Worm (Caenorhabditis elegans) whole organism, mixed stage, embryonic: ENCODE measurements around the gene C29E4.12.

Source experiments
- blmp-1 ChIP-seq: fragments of 150-350 bp; optimal IDR thresholded peaks from 2 replicates; lab custom pipeline; 2014; ENCODE audit warnings: missing biosample characterization, missing genetic modification characterization
- elt-3 ChIP-seq: fragments of 150-350 bp; optimal IDR thresholded peaks from 2 replicates; lab custom pipeline; 2014; ENCODE audit warnings: missing biosample characterization, missing genetic modification characterization
- lin-13 ChIP-seq: fragments of 150-350 bp; optimal IDR thresholded peaks from 2 replicates; lab custom pipeline; 2014; ENCODE audit warnings: missing biosample characterization, missing genetic modification characterization
- lsy-2 ChIP-seq: fragments of 150-350 bp; optimal IDR thresholded peaks from 2 replicates; lab custom pipeline; 2014; ENCODE audit warnings: missing biosample characterization, missing genetic modification characterization
- unc-62 ChIP-seq: fragments of 150-350 bp; optimal IDR thresholded peaks from 2 replicates; lab custom pipeline; 2014; ENCODE audit warnings: missing biosample characterization, missing genetic modification reagents, missing genetic modification characterization

DNA sequence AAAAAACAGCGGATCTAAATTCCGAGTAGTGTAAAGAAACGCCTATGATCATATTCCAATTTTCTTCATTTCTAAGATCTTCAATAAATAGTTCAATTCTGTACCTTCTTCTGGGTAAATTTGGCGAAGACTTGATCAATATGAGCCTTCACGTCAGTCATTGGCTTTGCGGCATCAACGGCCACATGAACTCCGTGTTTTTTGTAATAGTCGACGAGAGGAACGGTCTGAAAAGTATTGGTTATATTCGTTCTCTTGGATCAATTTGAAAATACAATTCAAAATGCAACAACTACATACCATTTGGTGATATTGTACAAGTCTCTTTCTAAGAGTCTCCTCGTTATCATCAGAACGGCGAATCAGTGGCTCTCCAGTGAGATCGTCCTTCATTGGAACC is 9.5 kb downstream of the C29E4.12 start:
- TF ChIP-seq unc-62 (GFP tag; lab: Kevin White, UChicago) (no peak), lin-13 (no peak), blmp-1 (tag; lab: Kevin White, UChicago) (no peak), lsy-2 (tag; lab: Kevin White, UChicago) (no peak), elt-3 (tag; lab: Kevin White, UChicago) (no peak)
